Worm (Caenorhabditis elegans): Measurements from ENCODE around the gene cyp-13A7.

DNA sequence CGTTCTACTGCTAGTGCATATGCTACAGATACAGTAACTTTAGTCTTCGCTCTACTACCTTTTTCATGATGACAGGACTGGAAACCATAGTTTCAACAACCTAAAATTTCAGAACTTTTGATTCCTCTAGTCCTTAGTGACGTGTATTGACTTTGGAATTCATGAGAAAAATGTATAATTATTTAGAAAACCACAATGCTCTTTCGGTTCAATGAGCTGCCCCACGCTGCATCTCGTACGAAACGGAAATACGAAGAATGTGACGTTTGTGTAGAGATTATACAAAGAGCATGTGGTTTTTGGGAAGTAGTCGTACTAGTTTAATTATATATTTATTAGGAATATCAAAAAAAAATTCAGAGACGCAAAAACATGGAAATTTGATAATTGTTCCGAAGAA is 24.9 kb upstream of the cyp-13A7 start:
- no peak for TF ChIP-seq rnt-1 (tag; optimal IDR thresholded peaks at IDR 0.05)
- TF ChIP-seq fkh-8 (tag; optimal IDR thresholded peaks at IDR 0.05): peak; percentile 62
- no peak for TF ChIP-seq unc-86 (tag; optimal IDR thresholded peaks at IDR 0.05)
- TF ChIP-seq tbx-2 (tag; optimal IDR thresholded peaks at IDR 0.05): no peak

All from whole organism, L1 larva.